Fruit fly (Drosophila melanogaster) Kc167 (cell line): ENCODE results near the gene CG9691.

Experiments used
- Myc ChIP-seq: fragments of >200 bp; optimal IDR thresholded peaks from 2 replicates; lab custom pipeline; 2017; ENCODE audit warnings: missing external identifiers
- h ChIP-seq: fragments of >200 bp; optimal IDR thresholded peaks from 3 replicates; lab custom pipeline; 2018; ENCODE audit warnings: missing external identifiers
- insv ChIP-seq: fragments of >200 bp; optimal IDR thresholded peaks from 3 replicates; lab custom pipeline; 2018; ENCODE audit warnings: missing external identifiers
- psq ChIP-seq: fragments of >200 bp; optimal IDR thresholded peaks from 2 replicates; lab custom pipeline; 2017; ENCODE audit warnings: missing external identifiers
- ttk ChIP-seq: sonication (Bioruptor generic); optimal IDR thresholded peaks from 2 replicates; lab custom pipeline; 2017; ENCODE audit warnings: missing external identifiers

dm6 chrX:9873917-9874316 is 10.3 kb upstream of the CG9691 start, which contains the start of gene CG32695:
- no peak for TF ChIP-seq ttk (lab: Kevin White, UChicago)
- TF ChIP-seq insv: no peak
- no peak for TF ChIP-seq h (lab: Kevin White, UChicago)
- TF ChIP-seq Myc (lab: Kevin White, UChicago): no peak
- TF ChIP-seq psq (lab: Kevin White, UChicago): no peak
